Fruit fly (Drosophila melanogaster): ENCODE measurements around the gene CG16815.

CG16815 gene

DNA sequence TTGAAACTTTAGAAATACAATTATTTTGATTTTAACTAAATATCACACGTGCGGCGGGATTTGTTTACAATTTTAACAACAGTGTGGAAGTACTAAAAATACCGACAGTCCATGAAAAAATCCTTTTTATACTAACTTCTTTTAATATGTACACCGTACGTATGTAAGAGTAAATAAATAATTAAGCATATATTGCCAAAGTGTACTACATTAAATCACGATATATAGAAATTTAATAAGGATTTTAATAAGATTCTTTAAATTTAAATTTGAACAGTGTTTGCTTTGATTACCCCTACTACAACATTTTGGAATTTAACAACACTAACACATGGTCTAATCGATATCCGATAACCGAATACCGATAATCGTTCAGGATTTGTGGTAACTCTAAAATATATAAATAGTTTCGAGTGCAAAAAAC is 7.4 kb upstream of the CG16815 start, which contains the start of the genes Ski6 and CG16812 (continued):
- TF ChIP-seq B-H1 (GFP tag; IDR thresholded peaks at IDR 0.05) (peak; percentile 26; the same call in 1 of the 3 replicates), sisA (GFP tag; IDR thresholded peaks at IDR 0.05) (0 out of 2 replicates have a peak, but pooled peaks have one; percentile 16), pita (GFP tag; optimal IDR thresholded peaks at IDR 0.05) (no peak), CG11085 (GFP tag; IDR thresholded peaks at IDR 0.05) (0 out of 2 replicates have a peak, but pooled peaks have one; percentile 26), CG32772 (GFP tag; IDR thresholded peaks at IDR 0.05) (peak; percentile 56), gce (GFP tag; IDR thresholded peaks at IDR 0.05) (no peak), CG13424 (tag; optimal IDR thresholded peaks at IDR 0.05) (peak; percentile 85), CG6272 (GFP tag; IDR thresholded peaks at IDR 0.05) (no peak), pfk (GFP tag; optimal IDR thresholded peaks at IDR 0.05) (no peak), CG18764 (GFP tag; optimal IDR thresholded peaks at IDR 0.05) (peak; percentile 47), cas (GFP tag; IDR thresholded peaks at IDR 0.05) (peak; percentile 73), MTF-1 (GFP tag; optimal IDR thresholded peaks at IDR 0.05; ENCODE audit: borderline replicate concordance) (peak; percentile 68), Atf6 (GFP tag; IDR thresholded peaks at IDR 0.05) (peak; percentile 66), hkb (optimal IDR thresholded peaks at IDR 0.05) (no peak), hkb (GFP tag; IDR thresholded peaks at IDR 0.05) (peak; percentile 69), nerfin-1 (tag; optimal IDR thresholded peaks at IDR 0.05) (peak; percentile 82), CG7271 (tag; optimal IDR thresholded peaks at IDR 0.05) (peak; percentile 49), run (tag; optimal IDR thresholded peaks at IDR 0.05) (peak; percentile 45), ranshi (GFP tag; IDR thresholded peaks at IDR 0.05) (peak; percentile 64), CG31224 (GFP tag; IDR thresholded peaks at IDR 0.05) (0 out of 2 replicates have a peak, but pooled peaks have one; percentile 10), oc (tag; optimal IDR thresholded peaks at IDR 0.05) (peak; percentile 52), gcm (GFP tag; optimal IDR thresholded peaks at IDR 0.05) (peak; percentile 68), lab (GFP tag; optimal IDR thresholded peaks at IDR 0.05) (no peak), amos (GFP tag; IDR thresholded peaks at IDR 0.05; ENCODE audit: partially characterized antibody) (peak; percentile 16; the same call in 1 of the 2 replicates), D19A (tag; optimal IDR thresholded peaks at IDR 0.05) (no peak), CG6175 (GFP tag; IDR thresholded peaks at IDR 0.05) (no peak), zfh2 (GFP tag; optimal IDR thresholded peaks at IDR 0.05) (peak; percentile 15), NFAT (GFP tag; IDR thresholded peaks at IDR 0.05) (peak; percentile 48; the same call in 1 of the 2 replicates), Lpt (GFP tag; optimal IDR thresholded peaks at IDR 0.05) (no peak), tgo (GFP tag; IDR thresholded peaks at IDR 0.05) (peak; percentile 58; the same call in 2 of the 3 replicates), Taf1 (GFP tag; IDR thresholded peaks at IDR 0.05) (no peak), ab (GFP tag; optimal IDR thresholded peaks at IDR 0.05) (no peak), Six4 (GFP tag; optimal IDR thresholded peaks at IDR 0.05) (peak; percentile 46), HLH3B (GFP tag; IDR thresholded peaks at IDR 0.05) (peak; percentile 64), onecut (GFP tag; IDR thresholded peaks at IDR 0.05) (peak; percentile 46), seq (GFP tag; IDR thresholded peaks at IDR 0.05) (no peak), CG10431 (GFP tag; optimal IDR thresholded peaks at IDR 0.05) (peak; percentile 40), TFAM (GFP tag; optimal IDR thresholded peaks at IDR 0.05) (no peak), al (GFP tag; IDR thresholded peaks at IDR 0.05) (peak; percentile 58), grn (GFP tag; optimal IDR thresholded peaks at IDR 0.05) (no peak), lilli (GFP tag; optimal IDR thresholded peaks at IDR 0.05) (peak; percentile 77), en (GFP tag; optimal IDR thresholded peaks at IDR 0.05) (peak; percentile 3), NC2β (GFP tag; optimal IDR thresholded peaks at IDR 0.05) (peak; percentile 51), Fer2 (tag; optimal IDR thresholded peaks at IDR 0.05) (peak; percentile 66), slou (GFP tag; optimal IDR thresholded peaks at IDR 0.05) (peak; percentile 39), Ptx1 (GFP tag; IDR thresholded peaks at IDR 0.05) (peak; percentile 77), ro (GFP tag; IDR thresholded peaks at IDR 0.05) (no peak), Chrac-16 (GFP tag; optimal IDR thresholded peaks at IDR 0.05) (peak; percentile 78), Elba2 (GFP tag; optimal IDR thresholded peaks at IDR 0.05) (peak; percentile 29), CG1024 (GFP tag; IDR thresholded peaks at IDR 0.05) (peak; percentile 22; the same call in 1 of the 2 replicates), CG7357 (GFP tag; IDR thresholded peaks at IDR 0.05) (no peak), Oli (tag; optimal IDR thresholded peaks at IDR 0.05) (peak; percentile 42)

All from whole organism, embryonic.